Worm (Caenorhabditis elegans) whole organism, late embryonic: Measurements from ENCODE around the gene K06H6.1.

ENCODE experiments used
- K09A11.1 ChIP-seq: sonication (generic microtip); optimal IDR thresholded peaks from 2 replicates; lab custom pipeline; 2017; ENCODE audit warnings: antibody characterized with exemption, mild to moderate bottlenecking, missing genetic modification characterization, missing compliant biosample characterization; ENCODE audit not compliant: insufficient read depth
- ama-1 ChIP-seq: fragments of 150-350 bp; optimal IDR thresholded peaks from 2 replicates; lab custom pipeline; 2014
- ceh-14 ChIP-seq: sonication (generic microtip); optimal IDR thresholded peaks from 2 replicates; lab custom pipeline; 2016; ENCODE audit warnings: missing genotype, missing genetic modification characterization, missing compliant biosample characterization
- ceh-19 ChIP-seq: fragments of 200-800 bp; sonication (Bioruptor generic); optimal IDR thresholded peaks from 2 replicates; lab custom pipeline; 2018; ENCODE audit warnings: mild to moderate bottlenecking, missing genetic modification characterization, missing compliant biosample characterization
- dve-1 ChIP-seq: sonication (generic microtip); optimal IDR thresholded peaks from 2 replicates; lab custom pipeline; 2017; ENCODE audit warnings: antibody characterized with exemption, mild to moderate bottlenecking, missing genetic modification characterization, missing compliant biosample characterization
- elt-4 ChIP-seq: sonication (generic microtip); optimal IDR thresholded peaks from 2 replicates; lab custom pipeline; 2016; ENCODE audit warnings: missing genetic modification characterization, missing compliant biosample characterization
- fkh-6 ChIP-seq: sonication (generic microtip); optimal IDR thresholded peaks from 2 replicates; lab custom pipeline; 2016; ENCODE audit warnings: missing genetic modification characterization, missing compliant biosample characterization
- gmeb-2 ChIP-seq: sonication (generic microtip); optimal IDR thresholded peaks from 2 replicates; lab custom pipeline; 2016; ENCODE audit warnings: missing genetic modification characterization, inconsistent platforms, missing compliant biosample characterization
- nhr-11 ChIP-seq: fragments of 150-350 bp; optimal IDR thresholded peaks from 2 replicates; lab custom pipeline; 2014; ENCODE audit warnings: missing biosample characterization, missing genetic modification characterization
- unc-42 ChIP-seq: sonication (generic microtip); optimal IDR thresholded peaks from 2 replicates; lab custom pipeline; 2016; ENCODE audit warnings: missing genotype, missing genetic modification characterization, missing compliant biosample characterization

DNA sequence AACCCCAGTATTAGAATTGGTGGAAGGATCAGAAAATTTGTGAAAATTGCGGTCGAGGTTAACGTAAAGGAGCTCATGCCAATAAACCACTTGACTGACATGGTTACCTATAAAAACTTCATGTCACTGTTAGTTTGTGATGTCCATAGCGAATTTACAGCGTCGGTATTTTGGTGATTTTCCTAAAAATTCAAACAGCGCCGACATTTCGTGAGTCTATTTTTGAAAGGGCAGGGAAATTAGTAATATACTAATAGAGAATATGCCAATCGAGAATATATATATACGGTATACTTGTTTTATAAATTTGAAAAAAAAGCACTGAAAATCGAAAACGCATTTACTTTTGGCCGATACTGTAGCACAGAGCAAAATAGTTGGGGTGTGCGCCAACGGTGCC lies 31.9 kb upstream of the K06H6.1 start, which contains the start of gene srx-8:
- TF ChIP-seq K09A11.1 (no peak), fkh-6 (tag; lab: Kevin White, UChicago) (no peak), nhr-11 (tag; lab: Kevin White, UChicago) (no peak), ceh-19 (GFP tag; lab: Kevin White, UChicago) (no peak), elt-4 (no peak), ceh-14 (no peak), ama-1 (lab: Kevin White, UChicago) (no peak), dve-1 (no peak), gmeb-2 (no peak), unc-42 (tag; lab: Kevin White, UChicago) (no peak)
